Fruit fly (Drosophila melanogaster): Measurements from ENCODE around the gene CG4456.
A peak's percentile ranks its signal among the peaks of the same experiment; 100 is the strongest.

The CG4456 gene

DNA sequence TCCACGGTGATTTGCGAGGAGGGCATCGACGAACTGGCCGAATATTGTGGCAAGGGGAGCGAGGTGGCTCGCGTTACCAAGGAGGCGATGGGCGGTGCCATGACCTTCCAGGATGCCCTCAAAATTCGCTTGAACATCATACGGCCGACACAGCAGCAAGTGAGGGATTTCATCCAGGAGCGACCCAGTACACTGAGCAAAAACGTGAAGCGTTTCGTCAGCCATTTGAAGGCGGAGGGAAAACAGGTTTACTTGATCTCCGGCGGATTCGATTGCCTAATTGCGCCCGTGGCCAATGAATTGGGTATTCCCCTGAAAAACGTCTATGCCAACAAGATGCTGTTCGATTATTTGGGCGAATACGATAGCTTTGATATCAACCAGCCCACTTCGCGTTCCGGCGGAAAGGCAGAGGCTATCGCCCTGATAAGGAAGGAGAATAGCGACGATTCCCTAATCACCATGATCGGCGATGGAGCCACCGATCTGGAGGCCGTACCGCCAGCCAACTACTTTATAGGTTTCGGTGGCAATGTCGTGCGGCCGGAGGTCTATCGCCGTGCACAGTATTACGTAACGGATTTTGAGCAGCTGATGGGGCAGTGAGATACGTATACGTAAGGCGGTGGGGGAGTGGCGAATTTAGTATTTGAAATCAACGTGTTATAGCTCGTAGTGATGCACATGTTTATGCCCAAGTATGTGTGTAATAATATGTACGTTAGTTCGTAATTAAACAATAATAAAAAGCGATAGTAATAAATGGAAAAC, 51.4 kb downstream of the CG4456 start:
- TF ChIP-seq pad (GFP tag; optimal IDR thresholded peaks at IDR 0.05): no peak
- no peak for TF ChIP-seq toe (GFP tag; optimal IDR thresholded peaks at IDR 0.05)
- peak; percentile 77 for TF ChIP-seq cic (GFP tag; optimal IDR thresholded peaks at IDR 0.05)
- TF ChIP-seq Hr96 (GFP tag; optimal IDR thresholded peaks at IDR 0.05): no peak
- TF ChIP-seq CG12768 (GFP tag; optimal IDR thresholded peaks at IDR 0.05): peak; percentile 33
- no peak for TF ChIP-seq Crg-1 (GFP tag; optimal IDR thresholded peaks at IDR 0.05)
- peak; percentile 50 for TF ChIP-seq Mnt (GFP tag; optimal IDR thresholded peaks at IDR 0.05)
- no peak for TF ChIP-seq CG7045 (GFP tag; optimal IDR thresholded peaks at IDR 0.05)

- TF ChIP-seq Clk (GFP tag; optimal IDR thresholded peaks at IDR 0.05): no peak
- peak; percentile 97 for TF ChIP-seq kay (GFP tag; ENCODE audit: borderline replicate concordance)
- no peak for TF ChIP-seq Crg-1 (GFP tag; optimal IDR thresholded peaks at IDR 0.05)
- peak; percentile 36 for TF ChIP-seq CG7045 (GFP tag; optimal IDR thresholded peaks at IDR 0.05)
- TF ChIP-seq CG11617 (GFP tag; optimal IDR thresholded peaks at IDR 0.05): peak; percentile 32
- peak; percentile 18 for TF ChIP-seq CG12768 (GFP tag; optimal IDR thresholded peaks at IDR 0.05)
- no peak for TF ChIP-seq Hr96 (GFP tag; optimal IDR thresholded peaks at IDR 0.05)
- TF ChIP-seq CG1620 (GFP tag; optimal IDR thresholded peaks at IDR 0.05): no peak
- no peak for TF ChIP-seq CG5204 (GFP tag; optimal IDR thresholded peaks at IDR 0.05)
- peak; percentile 57 for TF ChIP-seq CG14711 (tag; optimal IDR thresholded peaks at IDR 0.05)
- TF ChIP-seq cnc (optimal IDR thresholded peaks at IDR 0.05): peak in 1 of 2 experiments; percentile 78
- no peak for TF ChIP-seq bab1 (GFP tag; optimal IDR thresholded peaks at IDR 0.05)
- no peak for TF ChIP-seq Mnt (GFP tag; optimal IDR thresholded peaks at IDR 0.05)
- TF ChIP-seq tj (GFP tag; optimal IDR thresholded peaks at IDR 0.05): no peak
- peak; percentile 10 for TF ChIP-seq CG7101 (tag; optimal IDR thresholded peaks at IDR 0.05)
- TF ChIP-seq cic (GFP tag; optimal IDR thresholded peaks at IDR 0.05): no peak
- TF ChIP-seq toe (GFP tag; optimal IDR thresholded peaks at IDR 0.05): no peak
- no peak for TF ChIP-seq pad (GFP tag; optimal IDR thresholded peaks at IDR 0.05)
- TF ChIP-seq CG33017 (tag; optimal IDR thresholded peaks at IDR 0.05): peak; percentile 65
Observed at dm6 chr3L:9424528-9424911, 52.0 kb downstream of the CG4456 start.

Data from whole organism, adult.